Fruit fly (Drosophila melanogaster) whole organism, wandering third instar larva: ENCODE results near the gene lush.

ENCODE experiments used
- Abd-B ChIP-seq: fragments of >200 bp; optimal IDR thresholded peaks from 2 replicates; lab custom pipeline; 2017; ENCODE audit warnings: missing biosample characterization, missing genetic modification characterization
- CG32264 ChIP-seq: fragments of 200-800 bp; sonication (Bioruptor generic); optimal IDR thresholded peaks from 2 replicates; lab custom pipeline; 2016; ENCODE audit warnings: missing biosample characterization, missing genetic modification characterization
- CrebA ChIP-seq: fragments of 200-800 bp; sonication (Bioruptor generic); optimal IDR thresholded peaks from 2 replicates; lab custom pipeline; 2016; ENCODE audit warnings: missing biosample characterization, mild to moderate bottlenecking, missing genetic modification characterization, borderline replicate concordance
- Dfd ChIP-seq: fragments of >200 bp; optimal IDR thresholded peaks from 2 replicates; lab custom pipeline; 2017; ENCODE audit warnings: missing biosample characterization, missing genetic modification characterization
- GATAd ChIP-seq: sonication (Bioruptor generic); optimal IDR thresholded peaks from 2 replicates; lab custom pipeline; 2016; ENCODE audit warnings: missing biosample characterization, missing genetic modification characterization
- HLH106 ChIP-seq: fragments of 200-800 bp; optimal IDR thresholded peaks from 3 replicates; lab custom pipeline; 2019; ENCODE audit warnings: missing biosample characterization, mild to moderate bottlenecking, missing genetic modification characterization, moderate library complexity
- Hnf4 ChIP-seq: fragments of 200-800 bp; sonication (Bioruptor generic); optimal IDR thresholded peaks from 2 replicates; lab custom pipeline; 2016; ENCODE audit warnings: missing biosample characterization, mild to moderate bottlenecking, missing genetic modification characterization
- Hr83 ChIP-seq: fragments of 200-300 bp; sonication (Bioruptor generic); optimal IDR thresholded peaks from 2 replicates; lab custom pipeline; 2016; ENCODE audit warnings: missing biosample characterization, mild to moderate bottlenecking, missing genetic modification characterization, moderate library complexity; ENCODE audit not compliant: poor library complexity, severe bottlenecking
- Jra ChIP-seq: sonication (Bioruptor generic); optimal IDR thresholded peaks from 2 replicates; lab custom pipeline; 2016; ENCODE audit warnings: missing biosample characterization, missing genetic modification characterization
- Mio ChIP-seq: sonication (Bioruptor generic); optimal IDR thresholded peaks from 2 replicates; lab custom pipeline; 2016; ENCODE audit warnings: missing biosample characterization, missing genetic modification characterization
- Myc ChIP-seq: fragments of >200 bp; optimal IDR thresholded peaks from 2 replicates; lab custom pipeline; 2017
- N ChIP-seq: fragments of >200 bp; optimal IDR thresholded peaks from 2 replicates; lab custom pipeline; 2018; ENCODE audit warnings: missing biosample characterization, missing external identifiers, missing genetic modification characterization
- OdsH ChIP-seq: fragments of 200-800 bp; sonication (Bioruptor generic); optimal IDR thresholded peaks from 2 replicates; lab custom pipeline; 2016; ENCODE audit warnings: missing biosample characterization, mild to moderate bottlenecking, missing genetic modification characterization
- Rel ChIP-seq, 2 experiments: fragments of 200-800 bp; sonication (Bioruptor generic) in 1 of 2; optimal IDR thresholded peaks; 2 replicates in 1 of 2; 3 replicates in 1 of 2; lab custom pipeline; 2016 to 2019; ENCODE audit warnings: mild to moderate bottlenecking in 2 of 2, missing biosample characterization in 2 of 2, missing genetic modification characterization in 2 of 2, moderate library complexity in 1 of 2
- Sp1 ChIP-seq: fragments of 200-800 bp; sonication (Bioruptor generic); optimal IDR thresholded peaks from 3 replicates; lab custom pipeline; 2019; ENCODE audit warnings: missing biosample characterization, mild to moderate bottlenecking, missing genetic modification characterization, moderate library complexity
- Vsx2 ChIP-seq: fragments of 200-300, 225-300 bp; sonication (Bioruptor generic); optimal IDR thresholded peaks from 2 replicates; lab custom pipeline; 2018; ENCODE audit warnings: missing biosample characterization, missing genetic modification characterization; ENCODE audit not compliant: partially characterized antibody
- br ChIP-seq: fragments of 200-800 bp; sonication (Bioruptor generic); optimal IDR thresholded peaks from 2 replicates; lab custom pipeline; 2016; ENCODE audit warnings: missing biosample characterization, missing genetic modification characterization
- brk ChIP-seq: fragments of 200-800 bp; sonication (Bioruptor generic); optimal IDR thresholded peaks from 2 replicates; lab custom pipeline; 2016; ENCODE audit warnings: missing biosample characterization, mild to moderate bottlenecking, missing genetic modification characterization
- dl ChIP-seq, 2 experiments: fragments of 175-275, 200-275 bp in 1 of 2; fragments of 200-275 bp in 1 of 2; sonication (Bioruptor generic); optimal IDR thresholded peaks; lab custom pipeline; 2018; ENCODE audit warnings: mild to moderate bottlenecking in 2 of 2, missing biosample characterization in 2 of 2, missing genetic modification characterization in 2 of 2, moderate library complexity in 2 of 2; ENCODE audit not compliant: partially characterized antibody in 2 of 2, insufficient read depth in 1 of 2
- dsf ChIP-seq: sonication (Bioruptor generic); optimal IDR thresholded peaks from 2 replicates; lab custom pipeline; 2016; ENCODE audit warnings: missing biosample characterization, missing genetic modification characterization, borderline replicate concordance
- ey ChIP-seq: fragments of 200-800 bp; sonication (Bioruptor generic); optimal IDR thresholded peaks from 2 replicates; lab custom pipeline; 2016; ENCODE audit warnings: missing biosample characterization, missing genetic modification characterization
- foxo ChIP-seq, 2 experiments: fragments of 200-800 bp; sonication (Bioruptor generic); optimal IDR thresholded peaks; 2 replicates in 1 of 2; 3 replicates in 1 of 2; lab custom pipeline; 2016 to 2017; ENCODE audit warnings: missing biosample characterization in 2 of 2, missing genetic modification characterization in 2 of 2
- h ChIP-seq: fragments of 200-800 bp; sonication (Bioruptor generic); optimal IDR thresholded peaks from 3 replicates; lab custom pipeline; 2016; ENCODE audit warnings: missing biosample characterization, mild to moderate bottlenecking, missing genetic modification characterization
- lola ChIP-seq: fragments of >200 bp; optimal IDR thresholded peaks from 2 replicates; lab custom pipeline; 2017; ENCODE audit warnings: missing biosample characterization, missing genetic modification characterization
- psq ChIP-seq: fragments of 200-800 bp; sonication (Bioruptor generic); optimal IDR thresholded peaks from 3 replicates; lab custom pipeline; 2017; ENCODE audit warnings: missing biosample characterization, mild to moderate bottlenecking, missing genetic modification characterization, moderate library complexity
- rgr ChIP-seq: fragments of 200-800 bp; sonication (Bioruptor generic); optimal IDR thresholded peaks from 3 replicates; lab custom pipeline; 2016; ENCODE audit warnings: missing biosample characterization, mild to moderate bottlenecking, missing genetic modification characterization
- sv ChIP-seq: fragments of 200-800 bp; sonication (Bioruptor generic); optimal IDR thresholded peaks from 3 replicates; lab custom pipeline; 2016; ENCODE audit warnings: missing biosample characterization, missing genetic modification characterization
- tai ChIP-seq: sonication (Bioruptor generic); optimal IDR thresholded peaks from 2 replicates; lab custom pipeline; 2016; ENCODE audit warnings: missing biosample characterization, missing genetic modification characterization
- woc ChIP-seq: sonication (Bioruptor generic); optimal IDR thresholded peaks from 2 replicates; lab custom pipeline; 2016; ENCODE audit warnings: missing biosample characterization, mild to moderate bottlenecking, missing genetic modification characterization

lush gene

DNA sequence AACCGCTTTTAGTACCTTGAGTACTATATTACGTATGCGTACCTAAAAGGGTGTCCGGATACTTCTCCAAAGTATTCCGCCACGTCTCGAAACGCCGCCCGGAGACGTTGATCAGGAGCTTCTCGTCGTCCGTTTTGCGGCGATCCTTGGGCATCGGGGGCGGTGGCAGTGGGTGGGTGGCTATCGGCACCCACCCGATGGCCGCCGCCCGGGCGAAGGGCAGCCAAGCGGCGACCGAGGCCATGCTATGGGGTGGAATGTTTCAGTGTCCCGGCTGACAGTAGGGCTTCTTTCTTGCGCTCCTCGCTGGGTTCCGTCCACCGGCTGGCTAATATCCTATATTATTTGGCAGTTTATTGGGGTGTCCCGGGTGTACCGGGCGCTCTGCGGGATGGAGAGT is 31.4 kb downstream of the lush start:
- TF ChIP-seq sv (GFP tag; lab: Kevin White, UChicago): no peak
- TF ChIP-seq dl (GFP tag; optimal IDR thresholded peaks at IDR 0.05; lab: Kevin White, UChicago; ENCODE audit: insufficient read depth in 1 of 2, partially characterized antibody in 2 of 2): no peak
- TF ChIP-seq Abd-B (GFP tag; lab: Kevin White, UChicago): no peak
- TF ChIP-seq Dfd (GFP tag; lab: Kevin White, UChicago): peak; percentile 92

DNA sequence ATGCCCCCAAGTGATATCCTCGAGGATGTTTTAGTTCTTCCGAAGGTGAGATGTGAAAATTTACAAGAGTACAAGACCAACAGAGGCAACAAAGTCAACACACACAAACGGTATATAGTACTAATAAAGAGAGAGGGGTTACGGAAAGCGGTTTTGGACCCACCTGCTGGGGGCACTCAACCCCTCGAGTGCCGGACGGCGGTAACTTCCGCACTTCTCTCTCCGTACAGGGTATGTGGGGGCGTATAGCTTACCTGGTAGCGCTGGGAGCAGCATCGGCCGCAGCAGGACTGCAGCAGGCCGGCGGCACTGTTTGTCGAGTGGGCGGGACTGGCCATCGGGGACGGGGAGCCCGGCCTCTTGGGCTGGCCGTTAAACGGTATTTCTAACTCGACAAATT is 36.5 kb downstream of the lush start:
- TF ChIP-seq Dfd (GFP tag; lab: Kevin White, UChicago): no peak
- no peak for TF ChIP-seq GATAd (GFP tag; lab: Kevin White, UChicago)
- no peak for TF ChIP-seq woc (GFP tag; lab: Kevin White, UChicago)
- TF ChIP-seq br (GFP tag; lab: Kevin White, UChicago): no peak

DNA sequence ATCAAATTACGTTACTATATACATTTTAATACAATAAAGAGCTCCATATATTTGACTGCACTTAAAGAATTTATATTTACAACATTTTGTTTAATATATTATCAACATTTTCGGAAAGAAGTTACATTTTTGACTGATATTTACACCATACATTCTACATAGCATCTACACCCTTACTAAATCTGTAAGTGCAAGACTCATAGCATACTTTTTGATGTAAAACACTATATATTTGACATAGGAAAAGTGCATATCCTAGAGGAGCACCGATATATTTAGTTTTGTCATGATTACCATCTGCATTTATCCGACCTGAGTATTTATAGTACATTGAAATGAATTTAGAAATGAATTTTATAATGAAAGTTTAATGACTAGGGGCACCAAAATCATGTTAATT is 36.9 kb downstream of the lush start:
- no peak for TF ChIP-seq Dfd (GFP tag; lab: Kevin White, UChicago)
- peak; percentile 42 for TF ChIP-seq Myc (lab: Kevin White, UChicago)
- TF ChIP-seq dl (GFP tag; optimal IDR thresholded peaks at IDR 0.05; lab: Kevin White, UChicago; ENCODE audit: insufficient read depth in 1 of 2, partially characterized antibody in 2 of 2): no peak
- no peak for TF ChIP-seq Hnf4 (GFP tag; lab: Kevin White, UChicago)
- no peak for TF ChIP-seq CG32264 (GFP tag; lab: Kevin White, UChicago)
- TF ChIP-seq Vsx2 (GFP tag; lab: Kevin White, UChicago): no peak
- TF ChIP-seq Abd-B (GFP tag; lab: Kevin White, UChicago): no peak

DNA sequence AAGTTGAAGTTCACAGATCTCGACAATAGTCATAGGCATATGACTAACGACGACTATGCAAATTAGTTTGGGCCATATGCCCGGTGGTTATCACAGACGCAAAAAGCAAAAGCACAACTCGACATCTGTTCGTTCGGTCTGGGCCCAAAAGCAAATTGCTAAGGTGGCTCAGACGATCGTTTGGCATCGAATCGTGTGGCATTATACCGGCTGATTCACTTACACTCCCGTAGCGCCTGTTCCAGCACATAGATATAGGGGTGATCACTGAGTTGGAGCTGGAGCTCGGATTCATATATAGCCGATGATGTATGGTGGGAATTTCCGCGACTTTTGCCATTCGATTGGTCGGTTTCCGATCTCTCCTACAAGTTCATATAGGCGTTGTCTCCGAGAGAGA is 39.8 kb downstream of the lush start:
- no peak for TF ChIP-seq foxo (GFP tag; optimal IDR thresholded peaks at IDR 0.05; lab: Kevin White, UChicago)
- TF ChIP-seq Vsx2 (GFP tag; lab: Kevin White, UChicago): no peak
- no peak for TF ChIP-seq Hnf4 (GFP tag; lab: Kevin White, UChicago)
- no peak for TF ChIP-seq CrebA (GFP tag; lab: Kevin White, UChicago)
- TF ChIP-seq OdsH (GFP tag; lab: Kevin White, UChicago): no peak
- TF ChIP-seq N (GFP tag; lab: Kevin White, UChicago): no peak
- no peak for TF ChIP-seq Mio (GFP tag; lab: Kevin White, UChicago)
- TF ChIP-seq Sp1 (GFP tag; lab: Kevin White, UChicago): no peak
- no peak for TF ChIP-seq Rel (GFP tag; optimal IDR thresholded peaks at IDR 0.05; lab: Kevin White, UChicago)
- TF ChIP-seq Rel (tag; optimal IDR thresholded peaks at IDR 0.05; lab: Kevin White, UChicago): no peak
- TF ChIP-seq h (GFP tag; lab: Kevin White, UChicago): no peak
- TF ChIP-seq lola: no peak
- no peak for TF ChIP-seq CG32264 (GFP tag; lab: Kevin White, UChicago)
- TF ChIP-seq sv (GFP tag; lab: Kevin White, UChicago): no peak
- no peak for TF ChIP-seq tai (GFP tag; lab: Kevin White, UChicago)
- TF ChIP-seq HLH106: no peak
- TF ChIP-seq Jra: no peak
- no peak for TF ChIP-seq woc (GFP tag; lab: Kevin White, UChicago)
- TF ChIP-seq, all 38 proteins: peak for 0

DNA sequence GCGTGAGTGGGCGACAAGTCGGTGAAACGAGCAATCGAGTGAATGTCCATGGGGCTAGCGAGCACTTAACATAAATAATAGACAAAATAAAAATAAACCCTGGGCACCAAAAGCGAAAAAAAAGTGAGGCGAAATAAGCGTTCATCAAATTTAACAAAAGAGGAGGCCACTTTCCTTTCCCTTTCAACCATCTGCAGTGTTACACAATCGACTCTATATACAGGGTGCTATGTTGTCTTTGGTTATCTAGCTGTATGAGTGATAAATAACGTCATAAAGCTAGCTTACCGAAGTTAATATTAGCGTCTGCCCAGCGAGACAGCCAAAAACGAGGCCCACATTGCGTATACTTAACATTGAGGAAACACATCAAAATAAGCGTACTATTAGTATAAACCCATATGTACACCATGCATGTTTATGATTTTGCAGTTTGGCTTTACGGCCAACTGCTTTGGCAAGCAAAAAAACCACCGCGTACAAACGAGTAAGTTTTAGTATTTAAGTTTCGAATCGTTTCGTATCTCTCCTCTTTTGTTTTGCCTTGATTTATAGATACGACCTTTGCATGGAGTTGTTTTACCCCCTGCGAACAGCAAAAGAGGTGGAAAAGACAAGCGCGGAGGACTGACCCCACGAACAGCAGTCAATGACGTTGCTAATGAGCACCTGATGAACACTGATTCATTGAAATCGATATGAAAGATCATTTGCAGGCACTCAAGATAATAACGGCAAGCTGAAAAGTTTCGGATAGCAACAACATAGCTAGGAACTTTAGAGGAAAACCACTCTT is 40.8 kb downstream of the lush start:
- TF ChIP-seq Hnf4 (GFP tag; lab: Kevin White, UChicago) (no peak), CG32264 (GFP tag; lab: Kevin White, UChicago) (no peak), Jra (no peak), dsf (GFP tag; lab: Kevin White, UChicago) (no peak), N (GFP tag; lab: Kevin White, UChicago) (no peak), dl (GFP tag; optimal IDR thresholded peaks at IDR 0.05; lab: Kevin White, UChicago; ENCODE audit: insufficient read depth in 1 of 2, partially characterized antibody in 2 of 2) (no peak), rgr (GFP tag; lab: Kevin White, UChicago) (no peak), Hr83 (GFP tag; lab: Kevin White, UChicago) (no peak), brk (GFP tag; lab: Kevin White, UChicago) (no peak), Dfd (GFP tag; lab: Kevin White, UChicago) (no peak), sv (GFP tag; lab: Kevin White, UChicago) (no peak), ey (GFP tag; lab: Kevin White, UChicago) (no peak), psq (GFP tag; lab: Kevin White, UChicago) (no peak), OdsH (GFP tag; lab: Kevin White, UChicago) (no peak), foxo (GFP tag; optimal IDR thresholded peaks at IDR 0.05; lab: Kevin White, UChicago) (no peak), Abd-B (GFP tag; lab: Kevin White, UChicago) (no peak), tai (GFP tag; lab: Kevin White, UChicago) (no peak)
